Worm (Caenorhabditis elegans): ENCODE data around the gene F59F3.6.
A peak's percentile ranks its signal among the peaks of the same experiment; 100 is the strongest.

The F59F3.6 gene

DNA sequence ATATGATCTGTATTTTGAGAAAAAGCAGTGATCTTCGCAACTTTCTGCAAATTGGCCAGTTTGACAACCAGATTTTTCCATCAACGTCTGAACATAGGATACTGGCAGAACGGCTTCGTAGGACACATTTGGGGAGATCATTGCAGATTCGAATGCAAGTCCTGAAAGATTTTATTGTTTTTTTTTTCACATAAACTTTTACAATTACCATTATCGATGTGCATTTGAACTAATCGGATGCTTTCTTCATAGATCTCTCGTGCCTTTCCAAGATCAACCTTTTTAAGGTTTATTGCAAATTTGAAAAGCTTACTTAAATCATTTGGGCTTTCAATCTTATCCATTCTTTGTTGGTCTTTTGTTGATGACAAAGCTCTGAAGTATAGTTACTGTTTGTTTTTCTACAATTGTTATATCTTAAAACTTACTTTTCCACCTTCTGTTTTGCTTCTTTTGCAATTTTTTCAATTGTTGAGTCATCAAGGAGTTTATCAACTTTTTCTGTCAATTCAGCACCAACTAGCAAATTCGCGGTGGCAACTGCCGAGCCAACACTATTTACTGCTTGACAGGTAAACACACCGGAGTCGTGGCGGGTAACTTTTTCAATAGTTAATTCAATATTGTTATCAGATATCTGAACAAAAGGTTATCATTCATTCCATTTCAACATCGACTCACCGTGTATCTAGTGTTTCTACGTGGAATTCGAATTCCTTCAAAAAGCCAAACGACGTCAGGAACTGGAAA lies 22.5 kb downstream of the F59F3.6 start:
- no peak for TF ChIP-seq efl-3 (GFP tag; optimal IDR thresholded peaks at IDR 0.05)
- no peak for TF ChIP-seq efl-1 (optimal IDR thresholded peaks at IDR 0.05)
- peak in 1 of 2 experiments; percentile 91 for TF ChIP-seq efl-1 (GFP tag; optimal IDR thresholded peaks at IDR 0.05 in 1 of 2)
- TF ChIP-seq lin-39 (tag; optimal IDR thresholded peaks at IDR 0.05): no peak
- TF ChIP-seq jun-1 (tag; optimal IDR thresholded peaks at IDR 0.05): no peak
- TF ChIP-seq blmp-1 (tag; optimal IDR thresholded peaks at IDR 0.05): no peak
- no peak for TF ChIP-seq aly-2 (tag; optimal IDR thresholded peaks at IDR 0.05)
- no peak for TF ChIP-seq ets-5 (GFP tag; IDR thresholded peaks at IDR 0.05)
- TF ChIP-seq ces-1 (GFP tag; optimal IDR thresholded peaks at IDR 0.05): no peak
- TF ChIP-seq unc-130 (tag; optimal IDR thresholded peaks at IDR 0.05): no peak

DNA sequence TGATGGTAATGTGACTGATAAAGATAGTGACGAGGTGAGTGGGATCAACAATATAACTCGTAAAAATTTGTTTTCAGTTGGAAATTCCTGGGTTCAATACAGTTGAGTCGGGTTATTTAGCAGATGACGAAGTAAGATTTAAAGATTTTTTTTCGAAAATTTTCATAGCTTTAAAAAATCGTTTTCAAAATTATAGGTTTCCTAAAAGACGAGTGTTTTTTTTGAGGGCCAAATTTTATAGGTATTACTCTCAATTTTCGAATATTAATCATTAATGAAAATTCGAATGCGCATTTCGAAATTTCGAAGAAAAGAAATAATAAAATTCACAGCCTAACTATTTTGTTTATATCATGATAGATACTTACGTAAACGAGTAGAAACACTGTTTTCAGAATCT lies 28.0 kb downstream of the F59F3.6 start:
- TF ChIP-seq ets-5 (GFP tag; IDR thresholded peaks at IDR 0.05) (no peak), efl-1 (optimal IDR thresholded peaks at IDR 0.05) (no peak), efl-1 (GFP tag; optimal IDR thresholded peaks at IDR 0.05 in 1 of 2) (peak in 1 of 2 experiments; percentile 24)

DNA sequence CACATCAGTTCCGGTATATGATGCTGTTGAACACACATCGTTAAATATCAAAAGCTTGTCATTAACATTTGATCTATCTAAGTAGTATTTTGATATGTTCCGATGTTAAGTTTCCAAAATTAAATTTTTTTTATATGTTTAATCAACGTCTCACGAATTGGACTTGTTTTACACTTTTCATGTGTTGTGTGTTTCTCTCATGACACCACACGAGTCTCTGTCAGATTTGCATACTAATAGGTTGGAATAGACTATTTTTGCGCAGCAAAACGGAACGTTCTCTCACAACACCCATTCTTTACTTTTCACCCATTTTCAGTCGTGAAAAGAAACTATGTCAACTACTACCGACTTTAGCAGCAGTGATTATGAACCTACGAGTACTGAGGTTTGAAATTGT lies 28.4 kb downstream of the F59F3.6 start, which contains the start of gene K09C8.8:
K09C8.8 (plus strand) TSS at position 301 of the 400 bp plus-strand sequence.
- TF ChIP-seq nhr-12 (tag; optimal IDR thresholded peaks at IDR 0.05) (no peak), egl-27 (tag; optimal IDR thresholded peaks at IDR 0.05) (no peak), efl-1 (optimal IDR thresholded peaks at IDR 0.05) (no peak), efl-1 (GFP tag; optimal IDR thresholded peaks at IDR 0.05 in 1 of 2) (no peak), lin-15B (tag; optimal IDR thresholded peaks at IDR 0.05) (no peak), C16A3.4 (tag; optimal IDR thresholded peaks at IDR 0.05) (no peak), unc-62 (GFP tag; optimal IDR thresholded peaks at IDR 0.05) (no peak), nhr-237 (tag; optimal IDR thresholded peaks at IDR 0.05) (no peak), efl-3 (GFP tag; optimal IDR thresholded peaks at IDR 0.05) (no peak), aha-1 (tag; optimal IDR thresholded peaks at IDR 0.05) (no peak), elt-2 (tag; optimal IDR thresholded peaks at IDR 0.05) (no peak)

DNA sequence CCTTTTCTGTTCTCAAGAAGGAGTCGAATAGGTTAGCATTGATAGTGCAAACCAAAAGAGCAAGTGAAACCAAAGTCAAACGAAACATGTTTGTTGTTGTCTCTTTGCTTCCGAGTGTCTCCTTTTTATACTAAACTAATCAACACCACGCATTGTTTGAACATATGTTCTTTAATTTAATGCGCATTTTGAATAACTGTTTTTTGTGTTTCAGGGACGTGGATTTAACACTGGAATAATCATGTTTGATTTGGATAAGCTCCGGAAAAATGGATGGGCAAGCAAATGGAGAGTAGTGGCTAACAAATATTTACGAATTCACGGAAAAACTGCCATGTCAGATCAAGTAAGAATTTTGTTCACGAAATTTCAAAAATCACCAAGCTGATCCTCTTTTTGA lies 31.4 kb downstream of the F59F3.6 start, which contains the start of gene K09C8.9:
K09C8.9 (minus strand) TSS at position 101 of the 400 bp plus-strand sequence.
- TF ChIP-seq efl-1 (optimal IDR thresholded peaks at IDR 0.05) (no peak), efl-1 (GFP tag; optimal IDR thresholded peaks at IDR 0.05 in 1 of 2) (peak in 1 of 2 experiments; percentile 1), sox-4 (tag; optimal IDR thresholded peaks at IDR 0.05) (no peak), alr-1 (tag; optimal IDR thresholded peaks at IDR 0.05; ENCODE audit: borderline replicate concordance) (no peak), fos-1 (tag; optimal IDR thresholded peaks at IDR 0.05) (no peak), skn-1 (tag; optimal IDR thresholded peaks at IDR 0.05) (no peak), snu-23 (GFP tag; optimal IDR thresholded peaks at IDR 0.05) (no peak)

DNA sequence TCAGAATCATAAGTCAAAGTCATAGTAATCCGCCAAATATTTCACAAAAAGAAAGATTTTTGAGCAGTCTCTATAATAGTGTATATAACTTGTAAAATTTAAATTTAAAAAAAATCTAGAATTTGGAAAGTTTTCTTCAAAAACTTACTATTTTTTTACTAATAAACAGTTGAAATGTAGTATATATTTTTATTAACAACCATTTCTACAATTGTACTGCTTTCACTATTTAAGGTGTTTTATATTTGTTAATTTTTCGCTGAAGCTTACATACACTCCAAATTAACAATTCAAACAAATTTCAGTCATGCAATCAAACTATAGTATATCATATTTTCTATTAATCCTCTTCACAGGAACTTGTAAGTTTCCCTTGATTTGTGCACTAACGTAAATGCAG lies 32.8 kb downstream of the F59F3.6 start, which contains the start of gene lge-1:
lge-1 (plus strand) TSS at position 301 of the 400 bp plus-strand sequence.
- TF ChIP-seq ceh-8 (GFP tag; optimal IDR thresholded peaks at IDR 0.05) (no peak), fos-1 (tag; optimal IDR thresholded peaks at IDR 0.05) (no peak), tlp-1 (tag; optimal IDR thresholded peaks at IDR 0.05) (no peak), nhr-71 (tag; optimal IDR thresholded peaks at IDR 0.05) (no peak), skn-1 (tag; optimal IDR thresholded peaks at IDR 0.05) (no peak), ceh-82 (tag; optimal IDR thresholded peaks at IDR 0.05) (no peak), nhr-47 (tag; optimal IDR thresholded peaks at IDR 0.05) (no peak), sox-4 (tag; optimal IDR thresholded peaks at IDR 0.05) (no peak), irx-1 (tag; optimal IDR thresholded peaks at IDR 0.05) (no peak), mab-9 (GFP tag; IDR thresholded peaks at IDR 0.05) (no peak)

DNA sequence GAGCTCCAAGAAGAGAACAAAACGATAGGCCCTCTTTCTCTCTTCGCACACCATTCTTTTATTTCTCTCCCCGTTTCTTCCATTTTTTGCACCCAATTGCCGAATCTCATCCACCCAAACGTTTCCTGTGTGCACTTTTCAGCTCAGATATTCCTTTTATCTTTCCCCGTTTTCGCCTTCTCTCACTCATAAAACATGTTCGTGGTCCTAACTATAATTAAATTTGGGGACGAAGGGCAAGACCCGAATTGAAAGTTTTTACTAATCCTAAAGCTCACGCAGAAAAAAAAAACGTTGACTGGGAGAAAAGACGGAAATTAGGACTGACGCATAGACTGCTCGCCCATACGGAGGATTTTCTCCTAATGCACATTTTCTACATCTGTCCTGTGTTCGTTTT lies 33.6 kb downstream of the F59F3.6 start:
- no peak for TF ChIP-seq mef-2 (tag; optimal IDR thresholded peaks at IDR 0.05)
- peak; percentile 47 for TF ChIP-seq lin-14 (GFP tag; optimal IDR thresholded peaks at IDR 0.05)

All from whole organism, L1 larva.